Worm (Caenorhabditis elegans) whole organism, L2 larva: ENCODE results near the gene R11G1.11.

Source experiments
- C34F6.9 ChIP-seq: fragments of 150-350 bp; optimal IDR thresholded peaks from 2 replicates; lab custom pipeline; 2014; ENCODE audit warnings: missing biosample characterization, missing genetic modification characterization
- F13H6.1 ChIP-seq: sonication (generic microtip); optimal IDR thresholded peaks from 2 replicates; lab custom pipeline; 2016; ENCODE audit warnings: missing genetic modification characterization, missing compliant biosample characterization
- Y55F3AM.14 ChIP-seq: fragments of 200-800 bp; sonication (Bioruptor generic); optimal IDR thresholded peaks from 2 replicates; lab custom pipeline; 2018; ENCODE audit warnings: mild to moderate bottlenecking, missing genetic modification characterization, missing compliant biosample characterization
- ZK546.5 ChIP-seq: sonication (generic microtip); optimal IDR thresholded peaks from 2 replicates; lab custom pipeline; 2017; ENCODE audit warnings: missing biosample characterization, missing genetic modification characterization
- alr-1 ChIP-seq: fragments of 150-350 bp; optimal IDR thresholded peaks from 2 replicates; lab custom pipeline; 2014; ENCODE audit warnings: missing biosample characterization, missing genetic modification characterization
- ama-1 ChIP-seq: fragments of 150-350 bp; optimal IDR thresholded peaks from 2 replicates; lab custom pipeline; 2018; ENCODE audit warnings: inconsistent platforms
- ceh-82 ChIP-seq: fragments of 150-350 bp; optimal IDR thresholded peaks from 2 replicates; lab custom pipeline; 2014; ENCODE audit warnings: missing biosample characterization, missing genetic modification characterization
- crh-2 ChIP-seq: sonication (generic microtip); optimal IDR thresholded peaks from 2 replicates; lab custom pipeline; 2017; ENCODE audit warnings: missing biosample characterization, missing genetic modification characterization
- dmd-4 ChIP-seq: sonication (generic microtip); optimal IDR thresholded peaks from 2 replicates; lab custom pipeline; 2017; ENCODE audit warnings: missing biosample characterization, missing genetic modification characterization
- egl-27 ChIP-seq: sonication (generic microtip); optimal IDR thresholded peaks from 3 replicates; lab custom pipeline; 2017; ENCODE audit warnings: missing biosample characterization, missing genetic modification reagents, missing genetic modification characterization
- elt-1 ChIP-seq: fragments of 150-350 bp; optimal IDR thresholded peaks from 2 replicates; lab custom pipeline; 2014; ENCODE audit warnings: missing biosample characterization, missing genetic modification characterization
- elt-3 ChIP-seq: sonication (generic microtip); optimal IDR thresholded peaks from 2 replicates; lab custom pipeline; 2017; ENCODE audit warnings: missing biosample characterization, missing genetic modification characterization
- fos-1 ChIP-seq: fragments of 150-350 bp; optimal IDR thresholded peaks from 2 replicates; lab custom pipeline; 2014; ENCODE audit warnings: missing biosample characterization, missing genetic modification characterization
- gmeb-1 ChIP-seq: fragments of 150-350 bp; optimal IDR thresholded peaks from 2 replicates; lab custom pipeline; 2014; ENCODE audit warnings: missing biosample characterization, missing genetic modification characterization
- lin-11 ChIP-seq: fragments of 150-350 bp; sonication (generic microtip); optimal IDR thresholded peaks from 2 replicates; lab custom pipeline; 2014; ENCODE audit warnings: missing biosample characterization, missing genetic modification characterization, inconsistent platforms, mixed read lengths
- lin-13 ChIP-seq: fragments of 150-350 bp; optimal IDR thresholded peaks from 2 replicates; lab custom pipeline; 2014; ENCODE audit warnings: missing biosample characterization, missing genetic modification reagents, missing genetic modification characterization
- lsy-2 ChIP-seq, 2 experiments: fragments of 150-350 bp in 1 of 2; sonication (generic microtip) in 1 of 2; optimal IDR thresholded peaks; 2 replicates each; lab custom pipeline; 2014 to 2017; ENCODE audit warnings: missing biosample characterization in 2 of 2, missing genetic modification characterization in 2 of 2
- mab-5 ChIP-seq: fragments of 150-350 bp; optimal IDR thresholded peaks from 2 replicates; lab custom pipeline; 2014; ENCODE audit warnings: missing biosample characterization, missing genetic modification characterization
- mbf-1 ChIP-seq: sonication (generic microtip); optimal IDR thresholded peaks from 2 replicates; lab custom pipeline; 2017; ENCODE audit warnings: missing biosample characterization, missing genetic modification characterization
- mdl-1 ChIP-seq, 2 experiments: fragments of 150-350 bp in 1 of 2; sonication (generic microtip) in 1 of 2; optimal IDR thresholded peaks; 2 replicates each; lab custom pipeline; 2017; ENCODE audit warnings: missing biosample characterization in 2 of 2, missing genetic modification characterization in 2 of 2
- nhr-12 ChIP-seq: fragments of 150-350 bp; optimal IDR thresholded peaks from 2 replicates; lab custom pipeline; 2014; ENCODE audit warnings: missing biosample characterization, missing genetic modification characterization
- nhr-129 ChIP-seq: fragments of 150-350 bp; optimal IDR thresholded peaks from 2 replicates; lab custom pipeline; 2014; ENCODE audit warnings: missing biosample characterization, missing genetic modification characterization
- nhr-23 ChIP-seq: fragments of 150-350 bp; optimal IDR thresholded peaks from 2 replicates; lab custom pipeline; 2014; ENCODE audit warnings: missing biosample characterization, missing genetic modification reagents, missing genetic modification characterization
- nhr-25 ChIP-seq: fragments of 150-350 bp; sonication (generic microtip); optimal IDR thresholded peaks from 3 replicates; lab custom pipeline; 2014; ENCODE audit warnings: missing biosample characterization, missing genetic modification characterization
- nhr-6 ChIP-seq: fragments of 150-350 bp; optimal IDR thresholded peaks from 2 replicates; lab custom pipeline; 2014; ENCODE audit warnings: missing biosample characterization, missing genetic modification characterization
- peb-1 ChIP-seq: fragments of 150-350 bp; optimal IDR thresholded peaks from 2 replicates; lab custom pipeline; 2014; ENCODE audit warnings: missing biosample characterization, missing genetic modification characterization
- sem-4 ChIP-seq: fragments of 150-350 bp; optimal IDR thresholded peaks from 2 replicates; lab custom pipeline; 2014; ENCODE audit warnings: missing biosample characterization, missing genetic modification reagents, missing genetic modification characterization
- skn-1 ChIP-seq: sonication (generic microtip); optimal IDR thresholded peaks from 2 replicates; lab custom pipeline; 2017; ENCODE audit warnings: missing biosample characterization, missing genetic modification characterization
- sma-3 ChIP-seq: sonication (generic microtip); optimal IDR thresholded peaks from 2 replicates; lab custom pipeline; 2016; ENCODE audit warnings: missing genetic modification reagents, missing genetic modification characterization, missing compliant biosample characterization
- sma-9 ChIP-seq, 2 experiments: fragments of 150-350 bp in 1 of 2; sonication (generic microtip) in 1 of 2; optimal IDR thresholded peaks; 2 replicates each; lab custom pipeline; 2014 to 2016; ENCODE audit warnings: missing genetic modification characterization in 2 of 2, mild to moderate bottlenecking in 1 of 2, missing biosample characterization in 1 of 2, missing compliant biosample characterization in 1 of 2, missing genetic modification reagents in 1 of 2, moderate library complexity in 1 of 2
- snpc-4 ChIP-seq: fragments of 150-350 bp; optimal IDR thresholded peaks from 2 replicates; lab custom pipeline; 2014; ENCODE audit warnings: missing biosample characterization, missing genetic modification characterization
- unc-39 ChIP-seq: fragments of 150-350 bp; optimal IDR thresholded peaks from 2 replicates; lab custom pipeline; 2014; ENCODE audit warnings: missing biosample characterization, missing genetic modification characterization
- unc-55 ChIP-seq: fragments of 150-350 bp; sonication (generic microtip); optimal IDR thresholded peaks from 3 replicates; lab custom pipeline; 2014; ENCODE audit warnings: missing biosample characterization, missing genetic modification reagents, missing genetic modification characterization
- unc-62 ChIP-seq: fragments of 150-350 bp; optimal IDR thresholded peaks from 2 replicates; lab custom pipeline; 2014; ENCODE audit warnings: missing biosample characterization, missing genetic modification reagents, missing genetic modification characterization
- zag-1 ChIP-seq: fragments of 150-350 bp; optimal IDR thresholded peaks from 2 replicates; lab custom pipeline; 2014; ENCODE audit warnings: missing biosample characterization, missing genetic modification characterization
- ztf-1 ChIP-seq: fragments of 200-800 bp; sonication (Bioruptor generic); conservative IDR thresholded peaks from 2 replicates; pipeline ENCODE4 v1.3.6; 2022; ENCODE audit warnings: missing genetic modification characterization, missing compliant biosample characterization
- ztf-11 ChIP-seq: sonication (generic microtip); optimal IDR thresholded peaks from 2 replicates; lab custom pipeline; 2017; ENCODE audit warnings: missing biosample characterization, missing genetic modification characterization
- ztf-4 ChIP-seq: fragments of 150-350 bp; optimal IDR thresholded peaks from 2 replicates; lab custom pipeline; 2014; ENCODE audit warnings: missing biosample characterization, missing genetic modification characterization

The R11G1.11 gene

ce11 chrX:3693138-3693537, 38.4 kb downstream of the R11G1.11 start, which contains the start of gene C02F12.8:
TSS of gene C02F12.8 (minus strand) at chrX:3693238.
- TF ChIP-seq peb-1 (tag; lab: Kevin White, UChicago): no peak

- no peak for TF ChIP-seq Y55F3AM.14
- no peak for TF ChIP-seq unc-62 (GFP tag; lab: Kevin White, UChicago)
- no peak for TF ChIP-seq snpc-4 (tag; lab: Kevin White, UChicago)
- TF ChIP-seq nhr-12 (tag; lab: Kevin White, UChicago): no peak
- TF ChIP-seq ztf-11: no peak
- TF ChIP-seq sem-4 (tag; lab: Kevin White, UChicago): peak; percentile 39
- peak in 1 of 2 experiments; percentile 32 for TF ChIP-seq mdl-1 (tag; optimal IDR thresholded peaks at IDR 0.05; lab: Kevin White, UChicago)
- no peak for TF ChIP-seq ama-1 (lab: Kevin White, UChicago)
- no peak for TF ChIP-seq fos-1 (tag; lab: Kevin White, UChicago)
- peak; percentile 54 for TF ChIP-seq zag-1
- TF ChIP-seq elt-1 (tag; lab: Kevin White, UChicago): no peak
- peak; percentile 65 for TF ChIP-seq C34F6.9 (tag; lab: Kevin White, UChicago)
- TF ChIP-seq alr-1 (tag; lab: Kevin White, UChicago): no peak
- TF ChIP-seq dmd-4 (tag; lab: Kevin White, UChicago): no peak
- no peak for TF ChIP-seq mbf-1 (tag; lab: Kevin White, UChicago)
- no peak for TF ChIP-seq ceh-82
- TF ChIP-seq peb-1 (tag; lab: Kevin White, UChicago): no peak
- TF ChIP-seq lsy-2 (tag; optimal IDR thresholded peaks at IDR 0.05; lab: Kevin White, UChicago): peak in 1 of 2 experiments; percentile 53
- TF ChIP-seq sma-9 (GFP tag; optimal IDR thresholded peaks at IDR 0.05; lab: Kevin White, UChicago): peak; percentile 14
- no peak for TF ChIP-seq sma-9 (tag; optimal IDR thresholded peaks at IDR 0.05; lab: Kevin White, UChicago)
- peak; percentile 60 for TF ChIP-seq unc-55 (GFP tag; lab: Kevin White, UChicago)
- no peak for TF ChIP-seq ztf-1 (GFP tag; lab: Robert Waterston, UW)
- TF ChIP-seq ZK546.5 (tag; lab: Kevin White, UChicago): no peak
- peak; percentile 85 for TF ChIP-seq nhr-129 (tag; lab: Kevin White, UChicago)
- TF ChIP-seq mab-5: no peak
- TF ChIP-seq nhr-6 (tag; lab: Kevin White, UChicago): no peak
- peak; percentile 88 for TF ChIP-seq crh-2
- peak; percentile 22 for TF ChIP-seq egl-27 (tag; lab: Kevin White, UChicago)
- TF ChIP-seq nhr-25: no peak
- TF ChIP-seq F13H6.1: peak; percentile 65
- peak; percentile 17 for TF ChIP-seq lin-11 (tag; lab: Kevin White, UChicago)
- no peak for TF ChIP-seq lin-13 (GFP tag; lab: Kevin White, UChicago)
Measured at ce11 chrX:3694172-3694571, 39.4 kb downstream of the R11G1.11 start.

ce11 chrX:3695826-3696225, 41.1 kb downstream of the R11G1.11 start:
- no peak for TF ChIP-seq mdl-1 (tag; optimal IDR thresholded peaks at IDR 0.05; lab: Kevin White, UChicago)
- TF ChIP-seq gmeb-1 (tag; lab: Kevin White, UChicago): no peak
- no peak for TF ChIP-seq unc-39 (tag; lab: Kevin White, UChicago)
- TF ChIP-seq mbf-1 (tag; lab: Kevin White, UChicago): no peak

ce11 chrX:3696603-3697002, 41.9 kb downstream of the R11G1.11 start, which contains the start of gene C01C4.3:
TSS of gene C01C4.3 (plus strand) at chrX:3696903.
- TF ChIP-seq ztf-1 (GFP tag; lab: Robert Waterston, UW): no peak
- TF ChIP-seq unc-62 (GFP tag; lab: Kevin White, UChicago): no peak
- no peak for TF ChIP-seq skn-1 (tag; lab: Kevin White, UChicago)
- TF ChIP-seq ama-1 (lab: Kevin White, UChicago): no peak
- no peak for TF ChIP-seq nhr-129 (tag; lab: Kevin White, UChicago)
- TF ChIP-seq nhr-23: no peak
- TF ChIP-seq ztf-4 (tag; lab: Kevin White, UChicago): no peak
- no peak for TF ChIP-seq elt-1 (tag; lab: Kevin White, UChicago)
- TF ChIP-seq elt-3: no peak
- no peak for TF ChIP-seq peb-1 (tag; lab: Kevin White, UChicago)
- TF ChIP-seq sma-3: no peak
- no peak for TF ChIP-seq nhr-25
- TF ChIP-seq ZK546.5 (tag; lab: Kevin White, UChicago): no peak
- TF ChIP-seq nhr-6 (tag; lab: Kevin White, UChicago): no peak
- no peak for TF ChIP-seq lin-11 (tag; lab: Kevin White, UChicago)
- TF ChIP-seq crh-2: no peak
- no peak for TF ChIP-seq alr-1 (tag; lab: Kevin White, UChicago)
